Worm (Caenorhabditis elegans) whole organism, young adult: ENCODE data around the gene C02B4.3.

Experiments used
- B0019.2 ChIP-seq: fragments of 200-800 bp; sonication (Bioruptor generic); conservative IDR thresholded peaks from 2 replicates; pipeline ENCODE4 v1.3.6; 2022; ENCODE audit warnings: missing genetic modification reagents, missing genetic modification characterization, missing compliant biosample characterization
- B0261.1 ChIP-seq: sonication (generic microtip); optimal IDR thresholded peaks from 2 replicates; lab custom pipeline; 2016; ENCODE audit warnings: mild to moderate bottlenecking, missing genetic modification characterization, moderate library complexity, missing compliant biosample characterization
- B0336.3 ChIP-seq: fragments of 200-800 bp; sonication (Bioruptor generic); IDR thresholded peaks from 2 replicates; pipeline ENCODE4 v1.3.6; 2022; ENCODE audit warnings: missing genetic modification characterization, missing compliant biosample characterization
- C06A6.2 ChIP-seq: fragments of 200-800 bp; sonication (Bioruptor generic); conservative IDR thresholded peaks from 2 replicates; pipeline ENCODE4 v1.3.6; 2022; ENCODE audit warnings: missing genetic modification characterization, missing compliant biosample characterization
- F39B2.1 ChIP-seq: fragments of 200-800 bp; sonication (Bioruptor generic); IDR thresholded peaks from 2 replicates; pipeline ENCODE4 v1.3.6; 2022; ENCODE audit warnings: missing genetic modification reagents, missing genetic modification characterization, missing compliant biosample characterization
- F55B11.4 ChIP-seq: sonication (generic microtip); optimal IDR thresholded peaks from 2 replicates; lab custom pipeline; 2016; ENCODE audit warnings: missing compliant biosample characterization, missing genetic modification characterization, borderline replicate concordance; ENCODE audit not compliant: insufficient read depth
- T26A5.8 ChIP-seq: sonication (generic microtip); optimal IDR thresholded peaks from 2 replicates; lab custom pipeline; 2016; ENCODE audit warnings: missing genetic modification characterization, missing compliant biosample characterization
- Y95B8A.8 ChIP-seq: fragments of 200-800 bp; sonication (Bioruptor generic); IDR thresholded peaks from 2 replicates; pipeline ENCODE4 v1.3.6; 2022; ENCODE audit warnings: missing genetic modification reagents, missing genetic modification characterization, missing compliant biosample characterization
- ZK185.1 ChIP-seq: sonication (generic microtip); optimal IDR thresholded peaks from 2 replicates; lab custom pipeline; 2016; ENCODE audit warnings: mild to moderate bottlenecking, missing genetic modification characterization, missing compliant biosample characterization; ENCODE audit not compliant: poor library complexity, severe bottlenecking
- atf-7 ChIP-seq: sonication (generic microtip); optimal IDR thresholded peaks from 2 replicates; lab custom pipeline; 2017; ENCODE audit warnings: mild to moderate bottlenecking, missing genetic modification characterization, missing compliant biosample characterization
- attf-5 ChIP-seq: fragments of 200-800 bp; sonication (Bioruptor generic); optimal IDR thresholded peaks from 2 replicates; lab custom pipeline; 2018; ENCODE audit warnings: mild to moderate bottlenecking, missing genetic modification characterization, missing compliant biosample characterization
- attf-6 ChIP-seq: fragments of 200-800 bp; sonication (Bioruptor generic); IDR thresholded peaks from 2 replicates; pipeline ENCODE4 v1.3.6; 2022; ENCODE audit warnings: missing genetic modification reagents, missing genetic modification characterization, missing compliant biosample characterization
- bed-1 ChIP-seq: fragments of 200-800 bp; sonication (Bioruptor generic); IDR thresholded peaks from 2 replicates; pipeline ENCODE4 v1.3.6; 2022; ENCODE audit warnings: missing genetic modification reagents, missing genetic modification characterization, missing compliant biosample characterization
- cebp-1 ChIP-seq, 2 experiments: fragments of 200-800 bp in 1 of 2; sonication (Bioruptor generic) in 1 of 2; sonication (generic microtip) in 1 of 2; IDR thresholded peaks in 1 of 2; optimal IDR thresholded peaks in 1 of 2; 2 replicates each; pipeline versions ENCODE4 v1.3.6 to Lab custom; 2017 to 2022; ENCODE audit warnings: missing compliant biosample characterization in 2 of 2, missing genetic modification characterization in 2 of 2, mild to moderate bottlenecking in 1 of 2, missing genetic modification reagents in 1 of 2, moderate library complexity in 1 of 2
- cebp-2 ChIP-seq: fragments of 200-800 bp; sonication (Bioruptor generic); IDR thresholded peaks from 2 replicates; pipeline ENCODE4 v1.3.6; 2022; ENCODE audit warnings: missing genetic modification characterization, missing compliant biosample characterization
- ceh-58 ChIP-seq: fragments of 200-800 bp; sonication (Bioruptor generic); IDR thresholded peaks from 2 replicates; pipeline ENCODE4 v1.3.6; 2022; ENCODE audit warnings: missing genetic modification characterization, missing compliant biosample characterization
- ceh-91 ChIP-seq: fragments of 200-800 bp; sonication (Bioruptor generic); IDR thresholded peaks from 2 replicates; pipeline ENCODE4 v1.3.6; 2022; ENCODE audit warnings: missing genetic modification reagents, missing genetic modification characterization, missing compliant biosample characterization
- dox-1 ChIP-seq: fragments of 200-800 bp; sonication (Bioruptor generic); IDR thresholded peaks from 2 replicates; pipeline ENCODE4 v1.3.6; 2022; ENCODE audit warnings: missing genetic modification reagents, missing genetic modification characterization, missing compliant biosample characterization
- dpl-1 ChIP-seq: fragments of 150-350 bp; optimal IDR thresholded peaks from 2 replicates; lab custom pipeline; 2014; ENCODE audit warnings: missing biosample characterization, missing genetic modification reagents, missing genetic modification characterization
- egl-44 ChIP-seq: fragments of 200-800 bp; sonication (Bioruptor generic); IDR thresholded peaks from 2 replicates; pipeline ENCODE4 v1.3.6; 2022; ENCODE audit warnings: missing genetic modification reagents, missing genetic modification characterization, missing compliant biosample characterization
- fkh-3 ChIP-seq: sonication (generic microtip); optimal IDR thresholded peaks from 2 replicates; lab custom pipeline; 2016; ENCODE audit warnings: mild to moderate bottlenecking, missing genetic modification characterization, missing compliant biosample characterization
- gei-17 ChIP-seq: fragments of 200-800 bp; sonication (Bioruptor generic); optimal IDR thresholded peaks from 2 replicates; lab custom pipeline; 2018; ENCODE audit warnings: mild to moderate bottlenecking, missing genetic modification characterization, missing compliant biosample characterization
- hsf-1 ChIP-seq: fragments of 200-800 bp; sonication (Bioruptor generic); IDR thresholded peaks from 2 replicates; pipeline ENCODE4 v1.3.6; 2022; ENCODE audit warnings: missing genetic modification reagents, missing genetic modification characterization, missing compliant biosample characterization
- let-526 ChIP-seq: fragments of 200-800 bp; sonication (Bioruptor generic); IDR thresholded peaks from 2 replicates; pipeline ENCODE4 v1.3.6; 2022; ENCODE audit warnings: missing genetic modification reagents, missing genetic modification characterization, missing compliant biosample characterization
- let-607 ChIP-seq, 2 experiments: fragments of 200-800 bp in 1 of 2; sonication (Bioruptor generic) in 1 of 2; sonication (generic microtip) in 1 of 2; optimal IDR thresholded peaks; 2 replicates each; lab custom pipeline; 2016 to 2018; ENCODE audit warnings: mild to moderate bottlenecking in 2 of 2, missing compliant biosample characterization in 2 of 2, missing genetic modification characterization in 2 of 2, moderate library complexity in 2 of 2, missing genotype in 1 of 2
- lin-26 ChIP-seq: fragments of 200-800 bp; sonication (Bioruptor generic); IDR thresholded peaks from 2 replicates; pipeline ENCODE4 v1.3.6; 2022; ENCODE audit warnings: missing genetic modification reagents, missing genetic modification characterization, missing compliant biosample characterization
- lin-35 ChIP-seq, 3 experiments: fragments of 150-350 bp in 2 of 3; sonication (generic microtip) in 1 of 3; optimal IDR thresholded peaks; 2 replicates each; lab custom pipeline; 2014 to 2018; ENCODE audit warnings: missing biosample characterization in 3 of 3, missing genetic modification characterization in 3 of 3, missing genetic modification reagents in 3 of 3
- lin-40 ChIP-seq: sonication (generic microtip); optimal IDR thresholded peaks from 2 replicates; lab custom pipeline; 2016; ENCODE audit warnings: missing genetic modification characterization, mild to moderate bottlenecking, missing compliant biosample characterization, missing genotype, missing genetic modification reagents
- lsy-27 ChIP-seq: sonication (generic microtip); optimal IDR thresholded peaks from 2 replicates; lab custom pipeline; 2017; ENCODE audit warnings: missing genetic modification characterization, mild to moderate bottlenecking, missing compliant biosample characterization, antibody characterized with exemption, missing genotype, borderline replicate concordance; ENCODE audit not compliant: insufficient read depth
- madf-8 ChIP-seq: fragments of 200-800 bp; sonication (Bioruptor generic); conservative IDR thresholded peaks from 2 replicates; pipeline ENCODE4 v1.3.6; 2022; ENCODE audit warnings: missing genetic modification reagents, missing genetic modification characterization, missing compliant biosample characterization
- mcd-1 ChIP-seq: fragments of 200-800 bp; sonication (Bioruptor generic); IDR thresholded peaks from 2 replicates; pipeline ENCODE4 v1.3.6; 2022; ENCODE audit warnings: missing genetic modification reagents, missing genetic modification characterization, missing compliant biosample characterization
- mel-28 ChIP-seq: sonication (generic microtip); optimal IDR thresholded peaks from 2 replicates; lab custom pipeline; 2016; ENCODE audit warnings: borderline replicate concordance, mild to moderate bottlenecking, missing genetic modification characterization, missing compliant biosample characterization
- mes-4 ChIP-seq: sonication (generic microtip); optimal IDR thresholded peaks from 2 replicates; lab custom pipeline; 2016; ENCODE audit warnings: missing genotype, missing genetic modification characterization, missing compliant biosample characterization
- mxl-1 ChIP-seq: sonication (generic microtip); optimal IDR thresholded peaks from 2 replicates; lab custom pipeline; 2016; ENCODE audit warnings: missing genetic modification characterization, missing compliant biosample characterization
- nfya-2 ChIP-seq: fragments of 200-800 bp; sonication (Bioruptor generic); IDR thresholded peaks from 2 replicates; pipeline ENCODE4 v1.3.6; 2022; ENCODE audit warnings: missing genetic modification reagents, missing genetic modification characterization, missing compliant biosample characterization
- nfyb-1 ChIP-seq: fragments of 200-800 bp; sonication (Bioruptor generic); IDR thresholded peaks from 2 replicates; pipeline ENCODE4 v1.3.6; 2022; ENCODE audit warnings: missing genetic modification reagents, missing genetic modification characterization, missing compliant biosample characterization
- nhr-27 ChIP-seq: fragments of 200-800 bp; sonication (Bioruptor generic); optimal IDR thresholded peaks from 2 replicates; lab custom pipeline; 2018; ENCODE audit warnings: mild to moderate bottlenecking, missing genetic modification characterization, moderate library complexity, missing compliant biosample characterization
- nhr-80 ChIP-seq: sonication (generic microtip); optimal IDR thresholded peaks from 2 replicates; lab custom pipeline; 2016; ENCODE audit warnings: missing genetic modification characterization, missing compliant biosample characterization
- nhr-90 ChIP-seq: sonication (generic microtip); optimal IDR thresholded peaks from 2 replicates; lab custom pipeline; 2016; ENCODE audit warnings: missing genotype, mild to moderate bottlenecking, missing genetic modification characterization, missing compliant biosample characterization
- pbrm-1 ChIP-seq: fragments of 200-800 bp; sonication (Bioruptor generic); IDR thresholded peaks from 2 replicates; pipeline ENCODE4 v1.3.6; 2022; ENCODE audit warnings: missing genetic modification reagents, missing genetic modification characterization, missing compliant biosample characterization
- somi-1 ChIP-seq: fragments of 200-800 bp; sonication (Bioruptor generic); optimal IDR thresholded peaks from 2 replicates; lab custom pipeline; 2018; ENCODE audit warnings: mild to moderate bottlenecking, missing genetic modification characterization, missing compliant biosample characterization
- tbp1 ChIP-seq: fragments of 200-800 bp; sonication (Bioruptor generic); optimal IDR thresholded peaks from 2 replicates; lab custom pipeline; 2018; ENCODE audit warnings: mild to moderate bottlenecking, missing genetic modification characterization, missing compliant biosample characterization
- zfh-2 ChIP-seq: fragments of 200-800 bp; sonication (Bioruptor generic); conservative IDR thresholded peaks from 2 replicates; pipeline ENCODE4 v1.3.6; 2022; ENCODE audit warnings: missing genetic modification reagents, missing genetic modification characterization, missing compliant biosample characterization
- zim-3 ChIP-seq: sonication (generic microtip); optimal IDR thresholded peaks from 2 replicates; lab custom pipeline; 2017; ENCODE audit warnings: mild to moderate bottlenecking, missing genetic modification characterization, moderate library complexity, missing compliant biosample characterization
- ztf-22 ChIP-seq: fragments of 200-800 bp; sonication (Bioruptor generic); optimal IDR thresholded peaks from 2 replicates; lab custom pipeline; 2018; ENCODE audit warnings: mild to moderate bottlenecking, missing genetic modification characterization, moderate library complexity, missing compliant biosample characterization

Gene C02B4.3

DNA sequence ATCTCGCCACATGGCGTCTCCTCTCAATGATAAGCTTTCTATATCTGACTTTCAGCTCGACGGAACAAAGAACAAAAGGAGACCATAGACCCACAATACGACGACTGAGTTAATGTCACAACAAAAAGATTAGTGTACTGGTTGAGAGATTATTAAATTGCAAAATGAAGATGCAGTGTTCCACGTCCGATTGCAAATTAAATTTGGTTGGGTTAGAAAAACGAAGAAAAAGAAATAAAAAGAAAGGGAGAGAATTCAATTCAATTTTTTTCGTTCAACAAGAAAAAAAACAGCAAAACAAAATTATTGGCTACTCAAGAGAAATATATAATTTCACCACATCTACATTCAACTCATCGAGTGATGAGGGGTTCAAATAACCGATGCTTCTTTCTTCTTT, 28.2 kb downstream of the C02B4.3 start:
- peak; percentile 13 for TF ChIP-seq somi-1 (GFP tag; lab: Kevin White, UChicago)
- no peak for TF ChIP-seq T26A5.8

ce11 chrX:12630556-12630955, 29.1 kb downstream of the C02B4.3 start:
- TF ChIP-seq Y95B8A.8: 0 out of 2 replicates have a peak, but pooled peaks have one; percentile 39
- no peak for TF ChIP-seq cebp-2 (GFP tag; lab: Robert Waterston, UW)
- TF ChIP-seq zim-3 (tag; lab: Kevin White, UChicago): no peak
- no peak for TF ChIP-seq B0019.2 (GFP tag; lab: Robert Waterston, UW)
- 0 out of 2 replicates have a peak, but pooled peaks have one; percentile 29 for TF ChIP-seq C06A6.2 (GFP tag; lab: Robert Waterston, UW)
- TF ChIP-seq hsf-1 (GFP tag; lab: Robert Waterston, UW): no peak
- TF ChIP-seq attf-6 (GFP tag; lab: Robert Waterston, UW): no peak
- TF ChIP-seq atf-7 (tag; lab: Kevin White, UChicago): peak; percentile 38
- TF ChIP-seq nfya-2 (GFP tag; lab: Robert Waterston, UW): no peak
- 0 out of 2 replicates have a peak, but pooled peaks have one; percentile 24 for TF ChIP-seq egl-44 (GFP tag; lab: Robert Waterston, UW)
- no peak for TF ChIP-seq F39B2.1 (GFP tag; lab: Robert Waterston, UW)
- TF ChIP-seq ztf-22: no peak
- no peak for TF ChIP-seq B0261.1 (tag; lab: Kevin White, UChicago)
- TF ChIP-seq pbrm-1 (GFP tag; lab: Robert Waterston, UW): no peak
- TF ChIP-seq mel-28 (tag; lab: Kevin White, UChicago): no peak
- TF ChIP-seq dpl-1 (GFP tag; lab: Kevin White, UChicago): no peak
- TF ChIP-seq mcd-1 (GFP tag; lab: Robert Waterston, UW): 0 out of 2 replicates have a peak, but pooled peaks have one; percentile 40
- peak; percentile 95 for TF ChIP-seq nhr-80 (tag; lab: Kevin White, UChicago)
- TF ChIP-seq T26A5.8: no peak
- TF ChIP-seq attf-5 (GFP tag; lab: Kevin White, UChicago): no peak
- 0 out of 2 replicates have a peak, but pooled peaks have one; percentile 63 for TF ChIP-seq let-526 (GFP tag; lab: Robert Waterston, UW)
- TF ChIP-seq mxl-1 (tag; lab: Kevin White, UChicago): no peak
- no peak for TF ChIP-seq lsy-27 (tag; lab: Kevin White, UChicago)
- TF ChIP-seq ceh-58: no peak
- peak; percentile 65; the same call in 1 of the 2 replicates for TF ChIP-seq nfyb-1 (GFP tag; lab: Robert Waterston, UW)
- no peak; the same call in 1 of the 2 replicates for TF ChIP-seq zfh-2 (GFP tag; lab: Robert Waterston, UW)
- no peak for TF ChIP-seq ceh-91 (GFP tag; lab: Robert Waterston, UW)
- no peak for TF ChIP-seq cebp-1 (GFP tag; IDR thresholded peaks at IDR 0.05; lab: Robert Waterston, UW)
- peak; percentile 42 for TF ChIP-seq cebp-1 (tag; optimal IDR thresholded peaks at IDR 0.05; lab: Kevin White, UChicago)
- no peak for TF ChIP-seq mes-4
- peak; percentile 20 for TF ChIP-seq tbp1 (GFP tag; lab: Kevin White, UChicago)
- TF ChIP-seq gei-17 (GFP tag; lab: Kevin White, UChicago): no peak
- peak; percentile 28 for TF ChIP-seq nhr-90
- TF ChIP-seq F55B11.4: no peak
- no peak for TF ChIP-seq let-607 (tag; optimal IDR thresholded peaks at IDR 0.05; lab: Kevin White, UChicago)
- TF ChIP-seq somi-1 (GFP tag; lab: Kevin White, UChicago): no peak
- peak; percentile 67 for TF ChIP-seq dox-1 (GFP tag; lab: Robert Waterston, UW)
- no peak for TF ChIP-seq madf-8 (GFP tag; lab: Robert Waterston, UW)
- TF ChIP-seq nhr-27 (tag; lab: Kevin White, UChicago): no peak
- 0 out of 2 replicates have a peak, but pooled peaks have one; percentile 56 for TF ChIP-seq lin-26
- TF ChIP-seq B0336.3 (GFP tag; lab: Robert Waterston, UW): peak; percentile 38; the same call in 1 of the 2 replicates
- TF ChIP-seq lin-35 (GFP tag; optimal IDR thresholded peaks at IDR 0.05; lab: Kevin White, UChicago): no peak
- TF ChIP-seq fkh-3: no peak
- TF ChIP-seq lin-40 (tag; lab: Kevin White, UChicago): peak; percentile 36
- TF ChIP-seq ZK185.1 (tag; lab: Kevin White, UChicago): no peak
- TF ChIP-seq bed-1: no peak
